Fruit fly (Drosophila melanogaster): ENCODE data around the gene CG2955.

DNA sequence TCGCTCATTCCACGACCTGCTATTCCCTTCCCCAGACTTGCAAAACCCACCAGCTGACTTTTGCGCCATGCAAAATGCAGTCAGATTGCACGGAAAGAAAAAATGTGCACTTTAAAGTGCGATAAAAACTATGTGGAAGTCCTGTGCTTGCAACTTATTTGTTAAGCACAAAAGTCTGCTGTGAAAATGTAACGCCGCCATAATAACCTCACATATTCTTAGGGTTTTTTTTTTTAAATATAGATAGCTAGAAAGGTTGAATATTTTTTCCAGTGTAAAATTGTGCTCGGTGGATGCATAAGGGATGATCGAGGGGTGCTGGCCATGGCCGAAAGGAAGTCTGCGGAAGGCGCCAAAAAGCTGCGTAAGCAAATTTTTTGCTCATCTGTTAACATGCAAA, 38.9 kb upstream of the CG2955 start:
- TF ChIP-seq Mnt (GFP tag; optimal IDR thresholded peaks at IDR 0.05): no peak
- no peak for TF ChIP-seq CG14711 (tag; optimal IDR thresholded peaks at IDR 0.05)
- TF ChIP-seq Crg-1 (GFP tag; optimal IDR thresholded peaks at IDR 0.05): no peak
- TF ChIP-seq kay (GFP tag; ENCODE audit: borderline replicate concordance): no peak
- no peak for TF ChIP-seq Clk (GFP tag; optimal IDR thresholded peaks at IDR 0.05)
- TF ChIP-seq tj (GFP tag; optimal IDR thresholded peaks at IDR 0.05): no peak
- no peak for TF ChIP-seq ovo (GFP tag; optimal IDR thresholded peaks at IDR 0.05)
- TF ChIP-seq CG5204 (GFP tag; optimal IDR thresholded peaks at IDR 0.05): no peak
- TF ChIP-seq CG33017 (tag; optimal IDR thresholded peaks at IDR 0.05): no peak
- no peak for TF ChIP-seq bab1 (GFP tag; optimal IDR thresholded peaks at IDR 0.05)
- TF ChIP-seq CG7101 (tag; optimal IDR thresholded peaks at IDR 0.05): no peak
